Worm (Caenorhabditis elegans): ENCODE measurements around the gene F09G2.1.

Gene F09G2.1

ce11 chrV:7196498-7196966 lies 3.5 kb upstream of the F09G2.1 start, which contains the start of gene F09G2.2 (continued):
- TF ChIP-seq cebp-1 (GFP tag; IDR thresholded peaks at IDR 0.05) = peak; percentile 78
- peak; percentile 91 for TF ChIP-seq cebp-1 (tag; optimal IDR thresholded peaks at IDR 0.05)
- 0 out of 2 replicates have a peak, but pooled peaks have one; percentile 6 for TF ChIP-seq ztf-28 (GFP tag; IDR thresholded peaks at IDR 0.05)

ce11 chrV:7197036-7197435 lies 3.0 kb upstream of the F09G2.1 start:
- TF ChIP-seq snpc-1.1 (tag; optimal IDR thresholded peaks at IDR 0.05; ENCODE audit: insufficient read depth) = no peak
- TF ChIP-seq attf-3 (GFP tag; conservative IDR thresholded peaks at IDR 0.05) = no peak
- TF ChIP-seq F55B11.4 (tag; optimal IDR thresholded peaks at IDR 0.05; ENCODE audit: borderline replicate concordance, insufficient read depth) = no peak
- TF ChIP-seq ekl-4 (GFP tag; IDR thresholded peaks at IDR 0.05) = peak; percentile 57; the same call in 1 of the 2 replicates
- TF ChIP-seq lag-1 (GFP tag; IDR thresholded peaks at IDR 0.05) = no peak
- TF ChIP-seq rec-8 (tag; optimal IDR thresholded peaks at IDR 0.05) = no peak
- TF ChIP-seq ceh-40 (GFP tag; IDR thresholded peaks at IDR 0.05) = 0 out of 2 replicates have a peak, but pooled peaks have one; percentile 3
- no peak for TF ChIP-seq chd-7 (tag; optimal IDR thresholded peaks at IDR 0.05)
- 0 out of 2 replicates have a peak, but pooled peaks have one; percentile 52 for TF ChIP-seq ceh-58 (GFP tag; IDR thresholded peaks at IDR 0.05)
- no peak for TF ChIP-seq snpc-4 (GFP tag; optimal IDR thresholded peaks at IDR 0.05)
- no peak for TF ChIP-seq snpc-4 (tag; optimal IDR thresholded peaks at IDR 0.05)
- TF ChIP-seq mcd-1 (GFP tag; IDR thresholded peaks at IDR 0.05) = no peak
- 0 out of 2 replicates have a peak, but pooled peaks have one; percentile 58 for TF ChIP-seq Y53G8AR.9 (GFP tag; conservative IDR thresholded peaks at IDR 0.05)
- TF ChIP-seq F49E8.2 (tag; optimal IDR thresholded peaks at IDR 0.05; ENCODE audit: insufficient read depth) = peak; percentile 16
- TF ChIP-seq madf-6 (GFP tag; IDR thresholded peaks at IDR 0.05) = peak; percentile 55
- TF ChIP-seq F57A8.1 (GFP tag; optimal IDR thresholded peaks at IDR 0.05) = no peak
- TF ChIP-seq lin-26 (GFP tag; IDR thresholded peaks at IDR 0.05) = peak; percentile 49; the same call in 1 of the 2 replicates
- no peak for TF ChIP-seq B0035.1 (tag; optimal IDR thresholded peaks at IDR 0.05)
- TF ChIP-seq mxl-1 (tag; optimal IDR thresholded peaks at IDR 0.05) = no peak
- TF ChIP-seq tbp1 (GFP tag; optimal IDR thresholded peaks at IDR 0.05) = peak; percentile 3
- no peak for TF ChIP-seq aptf-3 (GFP tag; IDR thresholded peaks at IDR 0.05)
- TF ChIP-seq xnd-1 (tag; optimal IDR thresholded peaks at IDR 0.05) = no peak
- TF ChIP-seq lsl-1 (GFP tag; optimal IDR thresholded peaks at IDR 0.05) = no peak
- 0 out of 2 replicates have a peak, but pooled peaks have one; percentile 39 for TF ChIP-seq rcor-1 (GFP tag; IDR thresholded peaks at IDR 0.05)
- TF ChIP-seq pbrm-1 (GFP tag; IDR thresholded peaks at IDR 0.05) = no peak
- TF ChIP-seq Y79H2A.3 (GFP tag; conservative IDR thresholded peaks at IDR 0.05) = no peak
- TF ChIP-seq unc-62 (GFP tag; optimal IDR thresholded peaks at IDR 0.05) = no peak
- no peak for TF ChIP-seq repo-1 (tag; optimal IDR thresholded peaks at IDR 0.05)
- no peak for TF ChIP-seq C17E4.6 (GFP tag; IDR thresholded peaks at IDR 0.05)
- peak; percentile 91 for TF ChIP-seq madf-3 (GFP tag; IDR thresholded peaks at IDR 0.05)

ce11 chrV:7198403-7198802 lies 1.6 kb upstream of the F09G2.1 start:
- TF ChIP-seq efl-1 (GFP tag; optimal IDR thresholded peaks at IDR 0.05) (no peak), F52B5.7 (tag; optimal IDR thresholded peaks at IDR 0.05) (peak; percentile 43), B0019.2 (GFP tag; conservative IDR thresholded peaks at IDR 0.05) (no peak), attf-6 (GFP tag; IDR thresholded peaks at IDR 0.05) (peak; percentile 64), ztf-28 (GFP tag; IDR thresholded peaks at IDR 0.05) (no peak), ceh-100 (GFP tag; IDR thresholded peaks at IDR 0.05) (no peak), ztf-3 (GFP tag; optimal IDR thresholded peaks at IDR 0.05) (no peak), cebp-2 (GFP tag; IDR thresholded peaks at IDR 0.05) (no peak), F57C9.4 (tag; optimal IDR thresholded peaks at IDR 0.05) (no peak), aptf-3 (GFP tag; IDR thresholded peaks at IDR 0.05) (no peak), lag-1 (GFP tag; IDR thresholded peaks at IDR 0.05) (no peak), nfya-1 (tag; optimal IDR thresholded peaks at IDR 0.05; ENCODE audit: borderline replicate concordance, insufficient read depth) (no peak), rpc-1 (optimal IDR thresholded peaks at IDR 0.05) (no peak), rpc-1 (tag; optimal IDR thresholded peaks at IDR 0.05) (no peak), ceh-91 (GFP tag; IDR thresholded peaks at IDR 0.05) (no peak), tbp1 (GFP tag; optimal IDR thresholded peaks at IDR 0.05) (peak; percentile 45), repo-1 (tag; optimal IDR thresholded peaks at IDR 0.05) (peak; percentile 79), Y53F4B.3 (GFP tag; IDR thresholded peaks at IDR 0.05) (no peak), sea-2 (GFP tag; IDR thresholded peaks at IDR 0.05) (no peak)
